Fruit fly (Drosophila melanogaster): ENCODE measurements around the gene isoQC.
A peak's percentile ranks its signal among the peaks of the same experiment; 100 is the strongest.

Gene isoQC

DNA sequence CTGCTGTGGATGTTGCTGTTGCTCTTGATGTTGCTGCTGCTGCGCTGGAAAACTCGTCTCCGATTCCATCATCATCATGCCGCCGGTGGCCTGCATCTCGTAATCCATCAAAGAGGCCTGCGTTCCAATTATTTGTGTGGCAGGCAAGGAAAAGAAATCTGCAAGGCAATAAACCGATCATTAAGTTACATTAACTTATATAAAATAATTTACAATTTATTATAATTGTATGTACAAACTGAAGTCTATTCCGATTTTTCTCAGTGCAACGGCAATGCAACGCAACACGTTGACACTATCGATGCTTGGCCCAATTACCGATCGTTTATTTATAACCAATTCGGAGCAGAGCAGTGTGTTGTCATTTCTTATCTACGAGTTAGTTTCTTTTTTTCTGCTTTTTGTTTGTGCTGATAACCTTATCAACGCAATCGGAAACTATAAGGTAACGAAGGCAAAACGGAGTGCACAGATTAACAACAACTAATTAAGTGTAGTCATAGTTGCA, 3.2 kb upstream of the isoQC start (continued):
- TF ChIP-seq acj6 (GFP tag; optimal IDR thresholded peaks at IDR 0.05) (peak; percentile 8), Hr38 (GFP tag; optimal IDR thresholded peaks at IDR 0.05) (no peak), CG7368 (GFP tag; optimal IDR thresholded peaks at IDR 0.05) (peak; percentile 22), Sox15 (GFP tag; optimal IDR thresholded peaks at IDR 0.05) (no peak), Gug (GFP tag; IDR thresholded peaks at IDR 0.05) (peak; percentile 48), CG1621 (tag; optimal IDR thresholded peaks at IDR 0.05) (no peak), Sox102F (GFP tag; optimal IDR thresholded peaks at IDR 0.05) (no peak), CG8119 (GFP tag; IDR thresholded peaks at IDR 0.05) (peak; percentile 49; the same call in 2 of the 3 replicates), CG6276 (GFP tag; optimal IDR thresholded peaks at IDR 0.05) (peak; percentile 50), dsx (GFP tag; optimal IDR thresholded peaks at IDR 0.05; ENCODE audit: poor library complexity, severe bottlenecking) (no peak), CG3032 (tag; optimal IDR thresholded peaks at IDR 0.05) (no peak), Met (GFP tag; optimal IDR thresholded peaks at IDR 0.05) (no peak), pdm3 (GFP tag; optimal IDR thresholded peaks at IDR 0.05) (no peak), svp (GFP tag) (no peak), Hr39 (GFP tag; optimal IDR thresholded peaks at IDR 0.05) (no peak), OdsH (GFP tag; optimal IDR thresholded peaks at IDR 0.05) (peak; percentile 39), CG32006 (GFP tag; optimal IDR thresholded peaks at IDR 0.05) (peak; percentile 68), CG9139 (GFP tag; optimal IDR thresholded peaks at IDR 0.05) (no peak), CG31627 (GFP tag; optimal IDR thresholded peaks at IDR 0.05) (no peak), CG6808 (GFP tag; optimal IDR thresholded peaks at IDR 0.05) (no peak), CG6792 (GFP tag; optimal IDR thresholded peaks at IDR 0.05) (peak; percentile 9), net (GFP tag; optimal IDR thresholded peaks at IDR 0.05) (peak; percentile 47), Lpt (GFP tag; optimal IDR thresholded peaks at IDR 0.05) (peak; percentile 1), dac (GFP tag; optimal IDR thresholded peaks at IDR 0.05) (peak; percentile 12), CG16779 (tag; optimal IDR thresholded peaks at IDR 0.05) (no peak), CG10669 (GFP tag; optimal IDR thresholded peaks at IDR 0.05) (peak; percentile 38), fd59A (GFP tag; optimal IDR thresholded peaks at IDR 0.05) (peak; percentile 37), fd85E (GFP tag; optimal IDR thresholded peaks at IDR 0.05) (no peak), CG8632 (GFP tag; optimal IDR thresholded peaks at IDR 0.05) (peak; percentile 24), fkh (GFP tag; optimal IDR thresholded peaks at IDR 0.05) (no peak), CG11902 (GFP tag; optimal IDR thresholded peaks at IDR 0.05) (no peak), achi (GFP tag; optimal IDR thresholded peaks at IDR 0.05) (no peak), Eip75B (GFP tag; optimal IDR thresholded peaks at IDR 0.05) (no peak), Smox (GFP tag; optimal IDR thresholded peaks at IDR 0.05) (no peak), CG34406 (GFP tag; optimal IDR thresholded peaks at IDR 0.05) (no peak), ss (GFP tag; optimal IDR thresholded peaks at IDR 0.05) (no peak), lz (GFP tag; optimal IDR thresholded peaks at IDR 0.05) (no peak), Eip78C (GFP tag) (peak; percentile 75), CG15336 (GFP tag; IDR thresholded peaks at IDR 0.05) (peak; percentile 76), CG11762 (GFP tag; optimal IDR thresholded peaks at IDR 0.05; ENCODE audit: insufficient read depth) (no peak)

DNA sequence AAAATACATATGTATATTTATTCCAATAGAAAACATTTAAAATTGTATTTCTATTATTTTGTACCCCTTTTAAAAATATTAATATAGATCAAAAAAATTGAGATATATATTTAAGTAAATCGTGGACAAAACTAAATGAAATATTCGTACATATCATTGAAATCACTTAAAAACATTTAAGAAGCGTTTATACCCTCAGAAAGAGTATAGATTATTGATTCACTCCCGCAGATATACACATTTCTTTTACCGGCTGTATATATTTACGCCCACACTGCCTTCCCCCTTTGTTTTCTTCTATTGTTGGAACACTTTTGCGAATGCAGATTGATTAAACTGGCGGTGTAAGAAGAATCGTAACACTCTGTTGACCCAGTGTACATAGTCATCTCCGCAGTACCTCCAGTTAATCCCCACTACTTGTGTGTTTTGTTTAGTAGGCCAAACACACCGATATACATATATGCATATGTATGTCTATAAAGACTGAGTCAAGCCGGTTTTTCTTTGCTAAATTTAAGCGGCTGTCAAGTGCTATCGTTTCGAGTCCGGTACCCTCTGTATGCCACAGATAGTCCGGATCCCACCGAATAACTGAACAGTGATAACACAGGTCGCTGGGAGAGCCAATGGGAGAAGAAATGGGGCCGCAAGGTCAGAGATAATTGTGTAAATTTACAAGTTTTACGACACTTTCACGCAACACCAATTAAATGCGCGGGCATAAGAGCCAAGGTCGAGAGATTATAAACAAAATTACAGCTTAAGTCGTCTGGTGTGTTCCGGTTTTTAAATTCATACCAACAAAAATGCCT, 2.6 kb upstream of the isoQC start:
- TF ChIP-seq acj6 (GFP tag; optimal IDR thresholded peaks at IDR 0.05) (peak; percentile 38), CG11762 (GFP tag; optimal IDR thresholded peaks at IDR 0.05; ENCODE audit: insufficient read depth) (peak; percentile 0), Eip78C (GFP tag) (peak; percentile 75), dac (GFP tag; optimal IDR thresholded peaks at IDR 0.05) (no peak), OdsH (GFP tag; optimal IDR thresholded peaks at IDR 0.05) (peak; percentile 1), CG15336 (GFP tag; IDR thresholded peaks at IDR 0.05) (peak; percentile 65), CG8119 (GFP tag; IDR thresholded peaks at IDR 0.05) (peak; percentile 34; the same call in 2 of the 3 replicates), CG32006 (GFP tag; optimal IDR thresholded peaks at IDR 0.05) (peak; percentile 22), Gug (GFP tag; IDR thresholded peaks at IDR 0.05) (no peak), CG8632 (GFP tag; optimal IDR thresholded peaks at IDR 0.05) (no peak), Lpt (GFP tag; optimal IDR thresholded peaks at IDR 0.05) (peak; percentile 23), CG10669 (GFP tag; optimal IDR thresholded peaks at IDR 0.05) (peak; percentile 16), eg (GFP tag; IDR thresholded peaks at IDR 0.05) (peak; percentile 35; the same call in 1 of the 3 replicates), CG31627 (GFP tag; optimal IDR thresholded peaks at IDR 0.05) (no peak), CG10631 (GFP tag; optimal IDR thresholded peaks at IDR 0.05) (peak; percentile 12), fd85E (GFP tag; optimal IDR thresholded peaks at IDR 0.05) (no peak), Ets21C (GFP tag; optimal IDR thresholded peaks at IDR 0.05) (no peak), salr (GFP tag; optimal IDR thresholded peaks at IDR 0.05) (no peak), Blimp-1 (GFP tag; optimal IDR thresholded peaks at IDR 0.05) (no peak), fkh (GFP tag; optimal IDR thresholded peaks at IDR 0.05) (peak; percentile 96), Ets96B (tag; optimal IDR thresholded peaks at IDR 0.05) (no peak), CG3919 (GFP tag; optimal IDR thresholded peaks at IDR 0.05) (peak; percentile 35), achi (GFP tag; optimal IDR thresholded peaks at IDR 0.05) (peak; percentile 24)
